Worm (Caenorhabditis elegans): ENCODE results near the gene his-1.

ce11 chrV:16047508-16047907 lies 5.2 kb downstream of the his-1 start, which contains the start of gene str-198:
- TF ChIP-seq dmd-8 (GFP tag; IDR thresholded peaks at IDR 0.05): no peak
- no peak for TF ChIP-seq pha-4 (GFP tag; IDR thresholded peaks at IDR 0.05)
- TF ChIP-seq pha-4 (tag; optimal IDR thresholded peaks at IDR 0.05): no peak

Data from whole organism, L4 larva.